Fruit fly (Drosophila melanogaster): ENCODE measurements around the gene AP-2mu.

- no peak for TF ChIP-seq CTCF (optimal IDR thresholded peaks at IDR 0.05)
- no peak for TF ChIP-seq CG8478 (optimal IDR thresholded peaks at IDR 0.05)
Measured at dm6 chr3R:22455335-22455985, 6.8 kb upstream of the AP-2mu start.
